Worm (Caenorhabditis elegans): ENCODE results near the gene nep-8.

ce11 chrII:3441377-3441776, 37.7 kb downstream of the nep-8 start, which contains the start of gene C16C8.27:
- TF ChIP-seq dpl-1 (GFP tag; optimal IDR thresholded peaks at IDR 0.05) (no peak), ztf-26 (tag; optimal IDR thresholded peaks at IDR 0.05) (no peak), ztf-3 (GFP tag; optimal IDR thresholded peaks at IDR 0.05) (no peak), lin-35 (GFP tag; optimal IDR thresholded peaks at IDR 0.05) (no peak), egl-44 (GFP tag; IDR thresholded peaks at IDR 0.05) (no peak), ztf-25 (GFP tag; IDR thresholded peaks at IDR 0.05) (no peak), nfya-1 (tag; optimal IDR thresholded peaks at IDR 0.05; ENCODE audit: borderline replicate concordance, insufficient read depth) (no peak), let-526 (GFP tag; IDR thresholded peaks at IDR 0.05) (no peak), repo-1 (tag; optimal IDR thresholded peaks at IDR 0.05) (no peak), sea-2 (GFP tag; IDR thresholded peaks at IDR 0.05) (no peak), ZK185.1 (tag; optimal IDR thresholded peaks at IDR 0.05; ENCODE audit: poor library complexity, severe bottlenecking) (no peak), nhr-27 (tag; optimal IDR thresholded peaks at IDR 0.05) (no peak)
